Worm (Caenorhabditis elegans): ENCODE measurements around the gene bca-2.

The bca-2 gene

ce11 chrIV:17104157-17104872 lies 4.3 kb upstream of the bca-2 start:
- TF ChIP-seq nfya-1 (tag; optimal IDR thresholded peaks at IDR 0.05), result peak; percentile 94
- no peak for TF ChIP-seq unc-3 (GFP tag; conservative IDR thresholded peaks at IDR 0.05)
- TF ChIP-seq unc-3 (tag; optimal IDR thresholded peaks at IDR 0.05), result no peak
- TF ChIP-seq dve-1 (tag; optimal IDR thresholded peaks at IDR 0.05), result no peak
- TF ChIP-seq ceh-22 (tag; optimal IDR thresholded peaks at IDR 0.05), result no peak

ce11 chrIV:17103615-17104014 lies 3.6 kb upstream of the bca-2 start, which contains the start of gene Y116A8C.30:
Gene Y116A8C.30 (minus strand): TSS chrIV:17103715.
- TF ChIP-seq gmeb-2 (tag; optimal IDR thresholded peaks at IDR 0.05), result no peak
- TF ChIP-seq pat-9 (tag; optimal IDR thresholded peaks at IDR 0.05), result no peak
- TF ChIP-seq ceh-48 (tag; optimal IDR thresholded peaks at IDR 0.05), result no peak
- TF ChIP-seq ceh-6 (GFP tag; optimal IDR thresholded peaks at IDR 0.05), result no peak
- TF ChIP-seq unc-55 (GFP tag; optimal IDR thresholded peaks at IDR 0.05), result no peak
- no peak for TF ChIP-seq mec-3 (tag; optimal IDR thresholded peaks at IDR 0.05; ENCODE audit: borderline replicate concordance)
- TF ChIP-seq fkh-10 (GFP tag; optimal IDR thresholded peaks at IDR 0.05), result no peak
- no peak for TF ChIP-seq ceh-2 (tag; optimal IDR thresholded peaks at IDR 0.05)

- TF ChIP-seq hlh-30 (tag; optimal IDR thresholded peaks at IDR 0.05; ENCODE audit: insufficient read depth) (no peak), syd-9 (tag; optimal IDR thresholded peaks at IDR 0.05) (no peak), ceh-48 (tag; optimal IDR thresholded peaks at IDR 0.05) (no peak), T23F11.4 (GFP tag; optimal IDR thresholded peaks at IDR 0.05) (no peak), tbx-2 (tag; optimal IDR thresholded peaks at IDR 0.05) (no peak), C08G9.2 (tag; optimal IDR thresholded peaks at IDR 0.05) (no peak), elt-4 (tag; optimal IDR thresholded peaks at IDR 0.05) (no peak), eyg-1 (tag; optimal IDR thresholded peaks at IDR 0.05) (no peak), dmd-4 (tag; optimal IDR thresholded peaks at IDR 0.05; ENCODE audit: borderline replicate concordance) (no peak), odd-2 (tag; optimal IDR thresholded peaks at IDR 0.05) (no peak), unc-86 (tag; optimal IDR thresholded peaks at IDR 0.05) (no peak), pat-9 (tag; optimal IDR thresholded peaks at IDR 0.05) (no peak), nhr-232 (tag; optimal IDR thresholded peaks at IDR 0.05) (no peak), F13H6.1 (tag; optimal IDR thresholded peaks at IDR 0.05) (no peak), ttx-3 (tag; optimal IDR thresholded peaks at IDR 0.05) (no peak), pha-2 (tag; optimal IDR thresholded peaks at IDR 0.05) (no peak), ceh-9 (tag; optimal IDR thresholded peaks at IDR 0.05) (no peak)
Measured at ce11 chrIV:17103116-17103515, 3.1 kb upstream of the bca-2 start.

DNA sequence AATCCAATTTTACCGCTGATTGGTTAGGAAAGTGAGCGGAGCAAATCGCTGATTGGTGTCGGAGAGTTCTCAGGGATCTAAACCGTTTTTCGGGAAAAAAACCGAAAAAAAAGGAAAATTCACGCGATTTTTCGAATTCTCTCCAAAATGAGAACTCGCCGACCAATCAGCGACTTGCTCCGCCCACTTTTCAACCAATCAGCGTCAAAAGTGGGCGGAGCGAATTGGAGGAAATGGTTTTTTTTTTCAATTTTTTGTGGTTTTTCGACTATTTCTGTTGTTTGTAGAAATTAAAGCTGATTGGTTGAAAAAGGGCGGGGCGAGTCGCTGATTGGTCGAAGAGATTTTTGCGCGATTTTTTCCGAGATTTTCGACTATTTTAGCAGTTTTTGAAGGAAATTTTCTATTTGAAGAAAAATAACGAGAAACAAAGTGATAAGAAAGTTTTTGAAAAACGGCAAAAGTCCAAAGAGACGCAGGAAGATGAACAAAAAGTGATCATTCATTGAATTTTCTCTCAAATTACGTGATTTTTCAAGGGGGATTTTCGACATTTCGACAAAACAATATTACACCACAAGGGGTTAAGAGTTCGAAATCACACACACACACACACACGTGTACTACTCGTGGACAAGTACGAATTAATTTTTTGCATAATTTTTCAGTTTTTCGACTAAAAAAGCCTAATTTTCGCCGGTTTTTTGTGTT lies 735 bp upstream of the bca-2 start:
- TF ChIP-seq unc-3 (GFP tag; conservative IDR thresholded peaks at IDR 0.05), result no peak
- no peak for TF ChIP-seq unc-3 (tag; optimal IDR thresholded peaks at IDR 0.05)
- TF ChIP-seq nfya-1 (tag; optimal IDR thresholded peaks at IDR 0.05), result peak; percentile 92

ce11 chrIV:17099113-17099512 lies 935 bp downstream of the bca-2 start:
- TF ChIP-seq C08G9.2 (tag; optimal IDR thresholded peaks at IDR 0.05) (peak; percentile 65), ceh-2 (tag; optimal IDR thresholded peaks at IDR 0.05) (peak; percentile 72), pha-2 (tag; optimal IDR thresholded peaks at IDR 0.05) (no peak), npax-4 (tag; optimal IDR thresholded peaks at IDR 0.05) (no peak), pha-4 (tag; optimal IDR thresholded peaks at IDR 0.05) (no peak), ceh-24 (tag; optimal IDR thresholded peaks at IDR 0.05) (no peak), ceh-9 (tag; optimal IDR thresholded peaks at IDR 0.05) (no peak), tbx-2 (tag; optimal IDR thresholded peaks at IDR 0.05) (peak; percentile 88), elt-4 (tag; optimal IDR thresholded peaks at IDR 0.05) (no peak), hlh-15 (tag; optimal IDR thresholded peaks at IDR 0.05) (no peak), pat-9 (tag; optimal IDR thresholded peaks at IDR 0.05) (no peak), pax-1 (tag; optimal IDR thresholded peaks at IDR 0.05) (no peak), dmd-4 (tag; optimal IDR thresholded peaks at IDR 0.05; ENCODE audit: borderline replicate concordance) (no peak), ceh-48 (tag; optimal IDR thresholded peaks at IDR 0.05) (no peak), C38D4.7 (GFP tag; optimal IDR thresholded peaks at IDR 0.05) (no peak), T23F11.4 (GFP tag; optimal IDR thresholded peaks at IDR 0.05) (no peak), eyg-1 (tag; optimal IDR thresholded peaks at IDR 0.05) (no peak), F13H6.1 (tag; optimal IDR thresholded peaks at IDR 0.05) (no peak), hlh-13 (GFP tag; optimal IDR thresholded peaks at IDR 0.05) (no peak), sox-4 (tag; optimal IDR thresholded peaks at IDR 0.05) (no peak), ceh-34 (tag; optimal IDR thresholded peaks at IDR 0.05) (peak; percentile 56), ahr-1 (tag; optimal IDR thresholded peaks at IDR 0.05) (peak; percentile 18), gmeb-2 (tag; optimal IDR thresholded peaks at IDR 0.05) (no peak), ceh-45 (GFP tag; IDR thresholded peaks at IDR 0.05) (no peak), nhr-232 (tag; optimal IDR thresholded peaks at IDR 0.05) (no peak), ceh-6 (GFP tag; optimal IDR thresholded peaks at IDR 0.05) (no peak), fkh-10 (GFP tag; optimal IDR thresholded peaks at IDR 0.05) (no peak)
